Worm (Caenorhabditis elegans): ENCODE results near the gene cnx-1.

DNA sequence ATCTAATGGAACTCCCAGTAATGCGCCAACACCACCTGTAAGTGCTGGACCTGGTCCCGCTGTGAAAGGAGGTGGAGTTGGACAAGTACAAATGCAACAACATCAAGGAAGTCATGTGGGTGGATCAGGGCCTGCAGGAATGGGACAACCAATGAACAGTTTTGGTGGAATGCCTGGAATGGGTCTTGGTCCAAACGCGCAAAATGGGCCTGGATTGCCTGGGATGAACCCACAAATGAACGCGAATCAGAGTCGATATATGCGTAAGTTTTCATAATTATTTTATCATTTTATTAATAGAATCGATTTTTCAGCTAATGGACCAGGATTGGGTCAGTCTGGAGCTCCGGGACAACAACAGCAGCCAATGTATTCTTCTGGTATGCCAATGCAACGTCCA lies 44.5 kb downstream of the cnx-1 start:
- TF ChIP-seq snpc-4 (tag; optimal IDR thresholded peaks at IDR 0.05) (no peak), ztf-4 (tag; optimal IDR thresholded peaks at IDR 0.05) (no peak), skn-1 (tag; optimal IDR thresholded peaks at IDR 0.05) (no peak), blmp-1 (tag; optimal IDR thresholded peaks at IDR 0.05; ENCODE audit: insufficient read depth) (no peak), lin-39 (tag; optimal IDR thresholded peaks at IDR 0.05) (no peak), unc-39 (tag; optimal IDR thresholded peaks at IDR 0.05) (no peak), lin-13 (GFP tag; optimal IDR thresholded peaks at IDR 0.05) (no peak), aly-2 (tag; optimal IDR thresholded peaks at IDR 0.05) (no peak), lin-11 (tag; optimal IDR thresholded peaks at IDR 0.05) (no peak)
